Fruit fly (Drosophila melanogaster): Measurements from ENCODE around the gene ssp5.

dm6 chr3R:12049113-12049512 lies 16.2 kb downstream of the ssp5 start, which contains the start of gene CG14739:
- no peak for TF ChIP-seq ttk (optimal IDR thresholded peaks at IDR 0.05)
- no peak for TF ChIP-seq Sin3A (optimal IDR thresholded peaks at IDR 0.05)
- TF ChIP-seq psq (optimal IDR thresholded peaks at IDR 0.05): no peak
- no peak for TF ChIP-seq h (optimal IDR thresholded peaks at IDR 0.05)
